Worm (Caenorhabditis elegans): ENCODE data around the gene CD4.8.

Gene CD4.8

ce11 chrV:5584293-5584776 lies 16.8 kb downstream of the CD4.8 start, which contains the start of gene pas-6 (continued):
- TF ChIP-seq fkh-4 (tag; optimal IDR thresholded peaks at IDR 0.05; ENCODE audit: borderline replicate concordance) (no peak), unc-130 (tag; optimal IDR thresholded peaks at IDR 0.05) (no peak), nhr-90 (tag; optimal IDR thresholded peaks at IDR 0.05; ENCODE audit: poor library complexity) (no peak), mab-9 (GFP tag; IDR thresholded peaks at IDR 0.05) (no peak), ets-5 (GFP tag; IDR thresholded peaks at IDR 0.05) (no peak), nhr-84 (tag; optimal IDR thresholded peaks at IDR 0.05) (no peak), elt-2 (tag; optimal IDR thresholded peaks at IDR 0.05) (no peak), ztf-11 (tag; optimal IDR thresholded peaks at IDR 0.05) (no peak), egl-27 (tag; optimal IDR thresholded peaks at IDR 0.05) (no peak), lin-39 (tag; optimal IDR thresholded peaks at IDR 0.05) (no peak), sox-4 (tag; optimal IDR thresholded peaks at IDR 0.05) (no peak), hpl-2 (GFP tag; optimal IDR thresholded peaks at IDR 0.05) (no peak), unc-30 (tag; optimal IDR thresholded peaks at IDR 0.05) (no peak), C04F5.9 (tag; optimal IDR thresholded peaks at IDR 0.05) (no peak), unc-86 (tag; optimal IDR thresholded peaks at IDR 0.05) (no peak), unc-98 (GFP tag; IDR thresholded peaks at IDR 0.05) (no peak), blmp-1 (tag; optimal IDR thresholded peaks at IDR 0.05) (peak; percentile 66), ceh-90 (tag; optimal IDR thresholded peaks at IDR 0.05) (no peak), mdl-1 (tag; optimal IDR thresholded peaks at IDR 0.05) (no peak), nhr-19 (GFP tag; conservative IDR thresholded peaks at IDR 0.05) (no peak), lin-15B (tag; optimal IDR thresholded peaks at IDR 0.05) (no peak), tlp-1 (tag; optimal IDR thresholded peaks at IDR 0.05) (no peak), zip-4 (GFP tag; optimal IDR thresholded peaks at IDR 0.05) (no peak), snu-23 (GFP tag; optimal IDR thresholded peaks at IDR 0.05) (peak; percentile 48), sup-37 (GFP tag; optimal IDR thresholded peaks at IDR 0.05) (no peak), nhr-85 (tag) (no peak), dpl-1 (GFP tag; optimal IDR thresholded peaks at IDR 0.05) (peak; percentile 28 to 76 (median 52)), nhr-76 (tag; optimal IDR thresholded peaks at IDR 0.05) (no peak), pag-3 (tag; optimal IDR thresholded peaks at IDR 0.05; ENCODE audit: borderline replicate concordance, insufficient read depth) (no peak), grh-1 (GFP tag; IDR thresholded peaks at IDR 0.05) (no peak), sptf-1 (tag; optimal IDR thresholded peaks at IDR 0.05) (no peak), fkh-10 (GFP tag; optimal IDR thresholded peaks at IDR 0.05) (no peak), ceh-63 (GFP tag; optimal IDR thresholded peaks at IDR 0.05) (no peak), irx-1 (tag; optimal IDR thresholded peaks at IDR 0.05) (no peak), ama-1 (optimal IDR thresholded peaks at IDR 0.05) (no peak)

DNA sequence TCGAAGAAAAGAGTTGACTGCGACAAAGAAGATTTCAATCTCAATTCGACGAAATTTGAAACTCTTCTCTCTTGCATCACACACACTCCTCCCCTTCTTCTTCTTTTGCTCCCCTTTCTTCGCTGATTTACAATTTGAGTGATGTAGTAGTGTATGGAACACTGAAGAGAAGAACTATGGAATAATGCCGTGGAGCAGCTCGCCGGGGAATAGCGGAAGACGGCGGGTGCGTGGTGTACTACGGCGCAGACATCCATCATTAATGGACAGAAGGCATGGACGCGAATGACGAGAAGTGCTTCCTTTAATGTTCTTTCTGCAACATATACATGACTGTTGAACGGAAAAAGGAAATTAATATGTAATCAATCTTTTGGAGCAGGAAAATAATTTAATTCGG lies 18.3 kb downstream of the CD4.8 start:
- TF ChIP-seq ceh-88 (GFP tag; IDR thresholded peaks at IDR 0.05), result no peak

ce11 chrV:5582308-5582707 lies 18.9 kb downstream of the CD4.8 start:
- TF ChIP-seq ceh-82 (tag; optimal IDR thresholded peaks at IDR 0.05), result peak in 1 of 3 experiments; percentile 20
- TF ChIP-seq egl-13 (tag; optimal IDR thresholded peaks at IDR 0.05), result no peak
- TF ChIP-seq pag-3 (tag; optimal IDR thresholded peaks at IDR 0.05; ENCODE audit: borderline replicate concordance, insufficient read depth), result no peak
- TF ChIP-seq ztf-4 (tag; optimal IDR thresholded peaks at IDR 0.05), result no peak
- TF ChIP-seq mef-2 (tag; optimal IDR thresholded peaks at IDR 0.05), result no peak
- no peak for TF ChIP-seq nhr-77 (tag; optimal IDR thresholded peaks at IDR 0.05)
- TF ChIP-seq tlp-1 (tag; optimal IDR thresholded peaks at IDR 0.05), result no peak
- no peak for TF ChIP-seq vab-15 (tag; optimal IDR thresholded peaks at IDR 0.05)
- peak; percentile 63 for TF ChIP-seq lin-14 (GFP tag; optimal IDR thresholded peaks at IDR 0.05)
- no peak for TF ChIP-seq efl-1 (optimal IDR thresholded peaks at IDR 0.05)
- TF ChIP-seq efl-1 (GFP tag; optimal IDR thresholded peaks at IDR 0.05 in 1 of 2), result peak in 1 of 2 experiments; percentile 88
- no peak for TF ChIP-seq F16B12.6 (tag; optimal IDR thresholded peaks at IDR 0.05)
- TF ChIP-seq elt-3 (tag; optimal IDR thresholded peaks at IDR 0.05), result no peak
- no peak for TF ChIP-seq nhr-12 (tag; optimal IDR thresholded peaks at IDR 0.05)
- TF ChIP-seq fkh-10 (GFP tag; optimal IDR thresholded peaks at IDR 0.05), result peak; percentile 3
- peak; percentile 5 for TF ChIP-seq ces-1 (GFP tag; optimal IDR thresholded peaks at IDR 0.05)

Data from whole organism, L1 larva.